Fruit fly (Drosophila melanogaster): ENCODE measurements around the gene car.

dm6 chrX:19603953-19604352, 38.1 kb downstream of the car start:
- no peak for TF ChIP-seq insv (optimal IDR thresholded peaks at IDR 0.05)
- TF ChIP-seq h (optimal IDR thresholded peaks at IDR 0.05): no peak
- TF ChIP-seq psq (optimal IDR thresholded peaks at IDR 0.05): no peak
- no peak for TF ChIP-seq Sin3A (optimal IDR thresholded peaks at IDR 0.05)
- no peak for TF ChIP-seq Myc (optimal IDR thresholded peaks at IDR 0.05)
- TF ChIP-seq ttk (optimal IDR thresholded peaks at IDR 0.05): no peak
